Worm (Caenorhabditis elegans) whole organism, L1 larva: ENCODE measurements around the gene T25E4.2.

Experiments
- aly-2 ChIP-seq: fragments of 150-350 bp; optimal IDR thresholded peaks from 2 replicates; lab custom pipeline; 2014; ENCODE audit warnings: missing biosample characterization, missing genetic modification characterization
- ces-1 ChIP-seq: fragments of 150-350 bp; optimal IDR thresholded peaks from 2 replicates; lab custom pipeline; 2014; ENCODE audit warnings: missing biosample characterization, missing genetic modification reagents, missing genetic modification characterization
- fkh-4 ChIP-seq: sonication (generic microtip); optimal IDR thresholded peaks from 2 replicates; lab custom pipeline; 2016; ENCODE audit warnings: missing compliant biosample characterization, missing genetic modification characterization, borderline replicate concordance
- lin-35 ChIP-seq, 2 experiments: fragments of 150-350 bp; optimal IDR thresholded peaks; 2 replicates each; lab custom pipeline; 2014; ENCODE audit warnings: missing biosample characterization in 2 of 2, missing genetic modification characterization in 2 of 2, missing genetic modification reagents in 2 of 2
- lir-3 ChIP-seq: sonication (generic microtip); optimal IDR thresholded peaks from 2 replicates; lab custom pipeline; 2016; ENCODE audit warnings: mild to moderate bottlenecking, missing genetic modification characterization, moderate library complexity, missing compliant biosample characterization; ENCODE audit not compliant: poor library complexity
- mep-1 ChIP-seq: fragments of 150-350 bp; optimal IDR thresholded peaks from 2 replicates; lab custom pipeline; 2014; ENCODE audit warnings: missing biosample characterization, missing genetic modification characterization
- nhr-47 ChIP-seq: sonication (generic microtip); optimal IDR thresholded peaks from 2 replicates; lab custom pipeline; 2016; ENCODE audit warnings: mild to moderate bottlenecking, missing genetic modification characterization, moderate library complexity, missing compliant biosample characterization
- nhr-76 ChIP-seq: sonication (generic microtip); optimal IDR thresholded peaks from 2 replicates; lab custom pipeline; 2017; ENCODE audit warnings: missing biosample characterization, missing genetic modification characterization
- nhr-90 ChIP-seq: sonication (generic microtip); optimal IDR thresholded peaks from 2 replicates; lab custom pipeline; 2016; ENCODE audit warnings: mild to moderate bottlenecking, missing genetic modification characterization, missing compliant biosample characterization; ENCODE audit not compliant: poor library complexity
- skn-1 ChIP-seq: fragments of 150-350 bp; optimal IDR thresholded peaks from 2 replicates; lab custom pipeline; 2014; ENCODE audit warnings: missing biosample characterization, missing genetic modification characterization
- sox-4 ChIP-seq: sonication (generic microtip); optimal IDR thresholded peaks from 2 replicates; lab custom pipeline; 2016; ENCODE audit warnings: missing genetic modification characterization, missing compliant biosample characterization
- vab-15 ChIP-seq: sonication (generic microtip); optimal IDR thresholded peaks from 2 replicates; lab custom pipeline; 2017; ENCODE audit warnings: missing genotype, mild to moderate bottlenecking, missing genetic modification characterization, missing compliant biosample characterization

- TF ChIP-seq fkh-4 (no peak), vab-15 (tag; lab: Kevin White, UChicago) (no peak), ces-1 (GFP tag; lab: Kevin White, UChicago) (no peak), lir-3 (tag; lab: Kevin White, UChicago) (no peak), skn-1 (tag; lab: Kevin White, UChicago) (no peak), nhr-76 (tag; lab: Kevin White, UChicago) (no peak), mep-1 (tag; lab: Kevin White, UChicago) (no peak), nhr-90 (tag; lab: Kevin White, UChicago) (no peak), lin-35 (GFP tag; optimal IDR thresholded peaks at IDR 0.05; lab: Kevin White, UChicago) (no peak), sox-4 (no peak), nhr-47 (tag; lab: Kevin White, UChicago) (no peak), aly-2 (tag; lab: Kevin White, UChicago) (no peak)
Observed at ce11 chrII:5554788-5555187, 27.4 kb downstream of the T25E4.2 start.
